Worm (Caenorhabditis elegans): Measurements from ENCODE around the gene nhr-68.

The nhr-68 gene

DNA sequence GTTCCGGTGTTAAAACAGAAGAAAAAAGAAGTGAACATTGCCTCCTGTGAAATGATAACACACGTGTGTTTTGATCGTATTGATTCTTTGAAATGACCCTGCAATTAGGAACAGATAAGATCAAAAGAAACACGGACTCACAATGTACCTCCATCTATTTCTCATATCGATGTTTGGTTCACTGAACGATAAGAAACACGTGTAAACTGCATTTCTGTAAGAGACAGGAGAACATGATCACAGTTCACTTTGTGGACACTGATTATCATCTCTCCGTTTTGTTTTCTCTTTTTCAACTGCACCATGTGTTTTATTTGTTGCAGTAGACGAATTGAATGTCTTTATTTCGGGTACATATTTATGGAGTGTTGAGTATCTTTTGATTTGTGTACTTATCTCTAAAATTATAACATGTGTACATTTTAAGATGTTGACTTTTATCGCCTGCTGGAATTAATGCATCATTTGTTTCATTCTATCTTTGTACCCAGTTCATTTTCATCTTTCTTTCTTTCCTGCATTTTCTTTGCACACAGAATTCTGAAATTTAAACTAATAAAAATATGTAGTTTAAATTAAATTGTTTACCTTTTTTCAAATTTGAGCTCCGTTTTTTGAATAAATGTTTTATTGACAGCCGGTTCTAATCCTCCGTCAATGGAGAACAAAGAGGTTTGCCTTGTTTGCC lies at the start of gene nhr-68, which contains the start of gene H12C20.7 (continued):
- no peak for TF ChIP-seq efl-1 (GFP tag; optimal IDR thresholded peaks at IDR 0.05)
- peak; percentile 72; the same call in 1 of the 2 replicates for TF ChIP-seq pbrm-1 (GFP tag; IDR thresholded peaks at IDR 0.05)
- no peak for TF ChIP-seq ztf-6 (GFP tag; IDR thresholded peaks at IDR 0.05)
- TF ChIP-seq bed-1 (GFP tag; IDR thresholded peaks at IDR 0.05) = no peak
- peak; percentile 27 for TF ChIP-seq K12H6.12 (tag; optimal IDR thresholded peaks at IDR 0.05)
- no peak for TF ChIP-seq B0019.2 (GFP tag; conservative IDR thresholded peaks at IDR 0.05)
- peak; percentile 42 for TF ChIP-seq akir-1 (GFP tag; optimal IDR thresholded peaks at IDR 0.05)
- TF ChIP-seq sdz-38 (tag; optimal IDR thresholded peaks at IDR 0.05) = no peak
- TF ChIP-seq Y67H2A.10 (GFP tag; conservative IDR thresholded peaks at IDR 0.05) = no peak
- TF ChIP-seq ceh-40 (GFP tag; IDR thresholded peaks at IDR 0.05) = no peak
- no peak for TF ChIP-seq nhr-27 (tag; optimal IDR thresholded peaks at IDR 0.05)
- TF ChIP-seq nfya-2 (GFP tag; IDR thresholded peaks at IDR 0.05) = no peak
- peak; percentile 37 for TF ChIP-seq athp-1 (tag; optimal IDR thresholded peaks at IDR 0.05)
- no peak for TF ChIP-seq F57A8.1 (GFP tag; optimal IDR thresholded peaks at IDR 0.05)
- TF ChIP-seq F39B2.1 (GFP tag; IDR thresholded peaks at IDR 0.05) = no peak
- no peak for TF ChIP-seq aptf-3 (GFP tag; IDR thresholded peaks at IDR 0.05)
- no peak for TF ChIP-seq snpc-4 (GFP tag; optimal IDR thresholded peaks at IDR 0.05)
- peak in 2 of 4 experiments; percentile 63 to 69 for TF ChIP-seq snpc-4 (tag; optimal IDR thresholded peaks at IDR 0.05)
- TF ChIP-seq cebp-2 (GFP tag; IDR thresholded peaks at IDR 0.05) = no peak
- no peak for TF ChIP-seq attf-3 (GFP tag; conservative IDR thresholded peaks at IDR 0.05)
- peak; percentile 60 for TF ChIP-seq lin-54 (GFP tag; optimal IDR thresholded peaks at IDR 0.05)
- TF ChIP-seq atf-7 (tag; optimal IDR thresholded peaks at IDR 0.05) = peak; percentile 95
- TF ChIP-seq mes-4 (tag; optimal IDR thresholded peaks at IDR 0.05) = no peak
- peak; percentile 28 to 76 for TF ChIP-seq let-607 (tag; optimal IDR thresholded peaks at IDR 0.05)
- TF ChIP-seq lin-26 (GFP tag; IDR thresholded peaks at IDR 0.05) = peak; percentile 51; the same call in 1 of the 2 replicates
- TF ChIP-seq Y79H2A.3 (GFP tag; conservative IDR thresholded peaks at IDR 0.05) = 0 out of 2 replicates have a peak, but pooled peaks have one; percentile 27
- TF ChIP-seq snpc-1.1 (tag; optimal IDR thresholded peaks at IDR 0.05; ENCODE audit: insufficient read depth) = no peak
- no peak for TF ChIP-seq T07F8.4 (tag; optimal IDR thresholded peaks at IDR 0.05)
- no peak for TF ChIP-seq xnd-1 (tag; optimal IDR thresholded peaks at IDR 0.05)
- no peak for TF ChIP-seq F23B12.7 (tag; optimal IDR thresholded peaks at IDR 0.05; ENCODE audit: insufficient read depth)
- no peak for TF ChIP-seq C17E4.6 (GFP tag; IDR thresholded peaks at IDR 0.05)
- TF ChIP-seq ztf-25 (GFP tag; IDR thresholded peaks at IDR 0.05) = no peak

DNA sequence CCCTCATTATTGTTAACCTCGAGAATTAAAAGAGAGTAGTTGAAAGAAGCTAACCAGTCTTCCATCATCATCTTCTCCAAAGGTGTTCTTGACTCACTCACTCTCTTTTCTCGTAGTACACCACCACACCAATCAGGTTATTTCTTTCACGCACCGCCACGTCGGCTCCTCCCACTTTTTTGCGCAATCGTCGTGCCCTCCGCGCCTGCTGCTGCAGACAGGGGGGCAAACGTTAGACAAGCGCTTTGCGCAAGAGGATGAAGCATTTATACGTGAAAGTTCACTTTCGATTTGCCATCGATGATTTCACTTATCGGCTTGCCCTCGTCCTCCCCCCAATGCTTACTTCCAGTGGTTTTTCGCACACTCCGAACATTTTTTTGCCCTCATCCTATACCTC lies 47.9 kb upstream of the nhr-68 start:
- TF ChIP-seq ccch-3 (GFP tag; optimal IDR thresholded peaks at IDR 0.05) (no peak), zfh-2 (GFP tag; conservative IDR thresholded peaks at IDR 0.05) (peak; percentile 69)

DNA sequence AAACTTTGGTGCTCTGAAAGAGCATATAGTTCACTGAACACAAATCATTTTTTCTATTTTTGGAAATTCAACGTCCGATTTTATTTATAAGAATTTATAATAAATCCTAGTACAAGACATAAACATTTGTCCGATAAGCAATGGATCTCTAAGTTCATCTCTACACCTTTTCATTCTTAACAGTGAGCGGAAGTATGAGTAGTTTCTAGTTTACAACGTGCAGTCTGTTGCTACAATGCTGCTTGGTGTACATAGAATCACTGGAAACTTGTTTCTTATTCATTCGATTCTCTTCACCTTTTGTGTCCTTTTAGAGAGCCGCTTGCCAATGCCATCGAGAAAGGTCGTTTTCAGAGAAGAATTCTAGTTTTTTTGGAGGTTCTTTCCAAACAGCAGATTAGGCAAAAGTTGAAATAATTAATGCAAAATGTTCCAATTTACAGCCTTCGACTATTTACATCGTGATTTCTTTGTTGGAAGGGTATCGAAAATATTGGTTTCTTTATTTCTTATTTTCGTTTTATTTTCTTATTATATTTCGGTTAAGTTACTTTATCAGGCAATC lies 46.2 kb upstream of the nhr-68 start:
- TF ChIP-seq K11D2.4 (GFP tag; IDR thresholded peaks at IDR 0.05) (no peak), mxl-1 (tag; optimal IDR thresholded peaks at IDR 0.05) (no peak), repo-1 (tag; optimal IDR thresholded peaks at IDR 0.05) (no peak), unc-62 (GFP tag; optimal IDR thresholded peaks at IDR 0.05) (no peak), pha-4 (tag; optimal IDR thresholded peaks at IDR 0.05) (no peak), atf-7 (tag; optimal IDR thresholded peaks at IDR 0.05) (no peak), cebp-1 (GFP tag; IDR thresholded peaks at IDR 0.05) (no peak), cebp-1 (tag; optimal IDR thresholded peaks at IDR 0.05) (no peak), B0336.3 (GFP tag; IDR thresholded peaks at IDR 0.05) (no peak)
